Worm (Caenorhabditis elegans): ENCODE results near the gene pgph-3.

pgph-3 gene

ce11 chrV:5717237-5717935, 46.3 kb downstream of the pgph-3 start, which contains the start of gene rga-3 (continued):
- TF ChIP-seq lin-38 (GFP tag; IDR thresholded peaks at IDR 0.05) (peak; percentile 80), ZK337.2 (GFP tag; IDR thresholded peaks at IDR 0.05) (no peak), F26F4.8 (GFP tag; conservative IDR thresholded peaks at IDR 0.05) (no peak), skn-1 (tag; optimal IDR thresholded peaks at IDR 0.05) (no peak), lin-1 (GFP tag; IDR thresholded peaks at IDR 0.05) (no peak), zip-11 (GFP tag; IDR thresholded peaks at IDR 0.05) (no peak), unc-62 (GFP tag; optimal IDR thresholded peaks at IDR 0.05 in 1 of 2) (peak in 1 of 2 experiments; percentile 34), unc-62 (tag; optimal IDR thresholded peaks at IDR 0.05) (no peak), madf-9 (GFP tag; conservative IDR thresholded peaks at IDR 0.05) (no peak)

ce11 chrV:5716508-5716907, 47.1 kb downstream of the pgph-3 start, which contains the start of gene K09H11.9:
Gene K09H11.9 (minus strand): TSS chrV:5716608.
- TF ChIP-seq ceh-82 (tag; optimal IDR thresholded peaks at IDR 0.05) (no peak), ztf-11 (tag; optimal IDR thresholded peaks at IDR 0.05) (no peak), nhr-42 (GFP tag; IDR thresholded peaks at IDR 0.05) (no peak), daf-8 (GFP tag; IDR thresholded peaks at IDR 0.05) (no peak), lsy-2 (tag; optimal IDR thresholded peaks at IDR 0.05) (no peak)

ce11 chrV:5713510-5713909, 50.1 kb downstream of the pgph-3 start:
- TF ChIP-seq aha-1 (tag) = peak; percentile 96
- no peak for TF ChIP-seq hmg-1.1 (GFP tag; IDR thresholded peaks at IDR 0.05)

ce11 chrV:5712652-5713051, 51.0 kb downstream of the pgph-3 start, which contains the start of gene gcst-1:
Gene gcst-1 (plus strand): TSS chrV:5712928.
- TF ChIP-seq unc-62 (GFP tag; optimal IDR thresholded peaks at IDR 0.05 in 1 of 2) (no peak), unc-62 (tag; optimal IDR thresholded peaks at IDR 0.05) (no peak), daf-12 (tag; optimal IDR thresholded peaks at IDR 0.05) (no peak), hlh-30 (tag; optimal IDR thresholded peaks at IDR 0.05; ENCODE audit: insufficient read depth) (peak; percentile 62), nhr-77 (tag; optimal IDR thresholded peaks at IDR 0.05) (peak; percentile 49), pqm-1 (tag; optimal IDR thresholded peaks at IDR 0.05) (peak; percentile 33), lin-13 (GFP tag; optimal IDR thresholded peaks at IDR 0.05) (no peak), lin-1 (GFP tag; IDR thresholded peaks at IDR 0.05) (peak; percentile 33; the same call in 1 of the 2 replicates), lim-7 (GFP tag; IDR thresholded peaks at IDR 0.05) (no peak), php-3 (GFP tag; IDR thresholded peaks at IDR 0.05) (peak; percentile 62; the same call in 1 of the 2 replicates), dve-1 (tag; optimal IDR thresholded peaks at IDR 0.05; ENCODE audit: insufficient read depth) (peak; percentile 70), ama-1 (optimal IDR thresholded peaks at IDR 0.05) (peak; percentile 54), egl-43 (GFP tag; IDR thresholded peaks at IDR 0.05) (no peak), lir-3 (tag; optimal IDR thresholded peaks at IDR 0.05) (no peak), F10B5.3 (tag; optimal IDR thresholded peaks at IDR 0.05) (peak; percentile 12), ZK337.2 (GFP tag; IDR thresholded peaks at IDR 0.05) (no peak), aha-1 (tag) (no peak), mxl-2 (GFP tag; conservative IDR thresholded peaks at IDR 0.05) (no peak), ctbp-1 (GFP tag; IDR thresholded peaks at IDR 0.05) (no peak), F26F4.8 (GFP tag; conservative IDR thresholded peaks at IDR 0.05) (no peak), nhr-28 (tag; optimal IDR thresholded peaks at IDR 0.05) (peak; percentile 80), spr-3 (GFP tag; optimal IDR thresholded peaks at IDR 0.05) (no peak), lin-38 (GFP tag; IDR thresholded peaks at IDR 0.05) (no peak), daf-16 (GFP tag; optimal IDR thresholded peaks at IDR 0.05) (no peak), daf-16 (tag; optimal IDR thresholded peaks at IDR 0.05) (peak; percentile 89), Y75B8A.6 (GFP tag; IDR thresholded peaks at IDR 0.05) (no peak), jun-1 (tag; optimal IDR thresholded peaks at IDR 0.05) (no peak), dmd-6 (GFP tag; IDR thresholded peaks at IDR 0.05) (peak; percentile 83), mxl-3 (GFP tag; optimal IDR thresholded peaks at IDR 0.05) (peak; percentile 72), F44E2.7 (GFP tag; IDR thresholded peaks at IDR 0.05) (no peak), snpc-1.2 (GFP tag; IDR thresholded peaks at IDR 0.05) (no peak), hlh-11 (tag; optimal IDR thresholded peaks at IDR 0.05) (peak; percentile 65), daf-19 (GFP tag; conservative IDR thresholded peaks at IDR 0.05) (no peak), unc-130 (GFP tag; optimal IDR thresholded peaks at IDR 0.05) (no peak), hif-1 (tag; optimal IDR thresholded peaks at IDR 0.05) (no peak), R02D3.7 (tag; optimal IDR thresholded peaks at IDR 0.05) (no peak)
